Fruit fly (Drosophila melanogaster): ENCODE data around the gene SH3PX1.

The SH3PX1 gene

dm6 chr3L:9690798-9691475 is 22.7 kb downstream of the SH3PX1 start:
- TF ChIP-seq CG8119 (GFP tag; IDR thresholded peaks at IDR 0.05) (peak; percentile 54; the same call in 2 of the 3 replicates), Ets96B (tag; optimal IDR thresholded peaks at IDR 0.05) (no peak), Met (GFP tag; optimal IDR thresholded peaks at IDR 0.05) (peak; percentile 47), Ets21C (GFP tag; optimal IDR thresholded peaks at IDR 0.05) (peak; percentile 38), ss (GFP tag; optimal IDR thresholded peaks at IDR 0.05) (no peak), Sox14 (GFP tag; optimal IDR thresholded peaks at IDR 0.05) (peak; percentile 0), CG4318 (GFP tag; optimal IDR thresholded peaks at IDR 0.05) (no peak), achi (GFP tag; optimal IDR thresholded peaks at IDR 0.05) (no peak), esn (GFP tag; optimal IDR thresholded peaks at IDR 0.05) (peak; percentile 31), CG15336 (GFP tag; IDR thresholded peaks at IDR 0.05) (peak; percentile 43), Eip78C (GFP tag) (peak; percentile 52), acj6 (GFP tag; optimal IDR thresholded peaks at IDR 0.05) (peak; percentile 12), Sox15 (GFP tag; optimal IDR thresholded peaks at IDR 0.05) (no peak), fd85E (GFP tag; optimal IDR thresholded peaks at IDR 0.05) (no peak), CG6276 (GFP tag; optimal IDR thresholded peaks at IDR 0.05) (peak; percentile 58), CG9139 (GFP tag; optimal IDR thresholded peaks at IDR 0.05) (no peak), Hr38 (GFP tag; optimal IDR thresholded peaks at IDR 0.05) (no peak), topi (GFP tag; optimal IDR thresholded peaks at IDR 0.05) (peak; percentile 38), pdm3 (GFP tag; optimal IDR thresholded peaks at IDR 0.05) (no peak), CG31627 (GFP tag; optimal IDR thresholded peaks at IDR 0.05) (peak; percentile 22), eg (GFP tag; IDR thresholded peaks at IDR 0.05) (0 out of 3 replicates have a peak, but pooled peaks have one; percentile 44), CG8632 (GFP tag; optimal IDR thresholded peaks at IDR 0.05) (no peak), CG1621 (tag; optimal IDR thresholded peaks at IDR 0.05) (no peak), Hr4 (GFP tag; optimal IDR thresholded peaks at IDR 0.05) (peak; percentile 64), fkh (GFP tag; optimal IDR thresholded peaks at IDR 0.05) (no peak), CG16779 (tag; optimal IDR thresholded peaks at IDR 0.05) (no peak), fd59A (GFP tag; optimal IDR thresholded peaks at IDR 0.05) (no peak), CG6792 (GFP tag; optimal IDR thresholded peaks at IDR 0.05) (no peak), Blimp-1 (GFP tag; optimal IDR thresholded peaks at IDR 0.05) (no peak), CG32006 (GFP tag; optimal IDR thresholded peaks at IDR 0.05) (no peak), net (GFP tag; optimal IDR thresholded peaks at IDR 0.05) (peak; percentile 43), lz (GFP tag; optimal IDR thresholded peaks at IDR 0.05) (peak; percentile 12), Gug (GFP tag; IDR thresholded peaks at IDR 0.05) (no peak), Hr39 (GFP tag; optimal IDR thresholded peaks at IDR 0.05) (peak; percentile 17), CG11902 (GFP tag; optimal IDR thresholded peaks at IDR 0.05) (no peak), OdsH (GFP tag; optimal IDR thresholded peaks at IDR 0.05) (peak; percentile 5), CG10669 (GFP tag; optimal IDR thresholded peaks at IDR 0.05) (no peak)

DNA sequence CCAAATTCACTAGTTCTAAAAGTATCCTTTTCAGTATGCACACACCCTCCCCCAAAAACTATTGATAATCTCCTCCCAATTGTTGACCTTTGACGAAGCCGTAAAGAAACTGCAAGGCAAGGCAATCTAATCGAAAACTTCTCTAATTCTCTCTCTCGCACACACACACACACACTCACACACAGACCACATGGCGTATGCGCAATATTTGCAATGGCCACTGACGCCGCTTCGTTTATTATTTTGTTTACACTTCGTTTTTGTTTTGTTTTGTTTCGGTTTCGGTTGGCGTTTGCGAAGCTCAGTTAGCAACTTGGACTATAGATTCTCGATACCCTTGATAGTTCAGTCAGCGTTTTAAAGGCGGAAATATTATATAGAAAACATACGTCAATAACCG is 23.8 kb downstream of the SH3PX1 start:
- TF ChIP-seq CG6808 (GFP tag; optimal IDR thresholded peaks at IDR 0.05) (no peak), Gug (GFP tag; IDR thresholded peaks at IDR 0.05) (no peak), vri (GFP tag; optimal IDR thresholded peaks at IDR 0.05) (no peak), fkh (GFP tag; optimal IDR thresholded peaks at IDR 0.05) (peak; percentile 63), CG8119 (GFP tag; IDR thresholded peaks at IDR 0.05) (no peak)

DNA sequence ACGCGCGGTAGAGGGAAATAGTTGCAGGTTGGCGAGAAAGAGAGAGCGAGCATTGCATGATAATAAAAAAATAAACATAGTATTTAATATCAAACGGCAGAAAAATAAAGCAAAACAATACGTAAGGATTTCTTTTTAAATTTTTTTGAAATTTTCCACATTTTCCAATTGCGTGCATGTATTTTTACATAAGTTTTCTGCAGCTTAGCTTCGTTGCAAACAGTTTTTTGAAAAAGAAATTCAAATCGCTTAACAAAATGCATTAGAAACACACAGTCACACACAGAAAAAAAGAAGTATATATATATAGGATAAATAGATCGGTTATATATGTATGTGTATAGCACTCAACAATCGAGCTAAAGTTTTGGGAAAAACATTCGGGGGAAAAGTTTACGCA is 25.0 kb downstream of the SH3PX1 start:
- TF ChIP-seq CG6808 (GFP tag; optimal IDR thresholded peaks at IDR 0.05), result no peak
- TF ChIP-seq Lpt (GFP tag; optimal IDR thresholded peaks at IDR 0.05), result no peak
- no peak for TF ChIP-seq eg (GFP tag; IDR thresholded peaks at IDR 0.05)
- TF ChIP-seq achi (GFP tag; optimal IDR thresholded peaks at IDR 0.05), result no peak
- TF ChIP-seq CG34406 (GFP tag; optimal IDR thresholded peaks at IDR 0.05), result no peak
- no peak for TF ChIP-seq CG31627 (GFP tag; optimal IDR thresholded peaks at IDR 0.05)
- no peak for TF ChIP-seq Sox102F (GFP tag; optimal IDR thresholded peaks at IDR 0.05)
- no peak for TF ChIP-seq CG8119 (GFP tag; IDR thresholded peaks at IDR 0.05)
- TF ChIP-seq CG10631 (GFP tag; optimal IDR thresholded peaks at IDR 0.05), result no peak
- TF ChIP-seq fd59A (GFP tag; optimal IDR thresholded peaks at IDR 0.05), result no peak
- no peak for TF ChIP-seq CG9139 (GFP tag; optimal IDR thresholded peaks at IDR 0.05)
- TF ChIP-seq CG6276 (GFP tag; optimal IDR thresholded peaks at IDR 0.05), result no peak
- no peak for TF ChIP-seq net (GFP tag; optimal IDR thresholded peaks at IDR 0.05)
- TF ChIP-seq CG1621 (tag; optimal IDR thresholded peaks at IDR 0.05), result no peak
- TF ChIP-seq Met (GFP tag; optimal IDR thresholded peaks at IDR 0.05), result no peak
- no peak for TF ChIP-seq CG3032 (tag; optimal IDR thresholded peaks at IDR 0.05)
- TF ChIP-seq cyc (GFP tag; optimal IDR thresholded peaks at IDR 0.05), result no peak
